Fruit fly (Drosophila melanogaster): Measurements from ENCODE around the gene SMC6.

DNA sequence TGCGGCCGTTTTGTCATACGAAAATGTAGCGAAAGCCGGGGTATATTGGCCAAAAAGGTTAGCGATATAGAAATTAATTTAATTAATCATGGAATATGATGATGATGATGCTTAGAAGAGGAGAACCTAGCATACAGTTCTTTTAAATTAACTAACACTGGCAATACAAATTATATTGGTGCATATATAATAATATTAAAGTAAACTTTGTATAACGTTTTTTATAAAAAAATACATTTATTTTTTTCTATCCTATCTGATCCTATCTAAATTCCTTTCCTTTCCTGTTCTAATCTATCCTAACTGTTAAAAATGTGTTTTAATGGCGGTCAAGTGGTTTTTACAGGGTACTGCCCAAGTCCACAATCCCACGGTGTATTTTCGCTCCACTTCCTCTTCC lies 12.7 kb upstream of the SMC6 start:
- TF ChIP-seq Dll (optimal IDR thresholded peaks at IDR 0.05) (no peak), usp (GFP tag; optimal IDR thresholded peaks at IDR 0.05) (no peak), pan (optimal IDR thresholded peaks at IDR 0.05) (peak; percentile 90), psq (optimal IDR thresholded peaks at IDR 0.05) (no peak), CG8478 (optimal IDR thresholded peaks at IDR 0.05) (no peak)
